Worm (Caenorhabditis elegans): ENCODE results near the gene igcm-4.
"Not testable (repeated sequence)": the region's sequence is repeated elsewhere in the genome, so short reads cannot be mapped to it uniquely, and the experiment has no call there.

Gene igcm-4

DNA sequence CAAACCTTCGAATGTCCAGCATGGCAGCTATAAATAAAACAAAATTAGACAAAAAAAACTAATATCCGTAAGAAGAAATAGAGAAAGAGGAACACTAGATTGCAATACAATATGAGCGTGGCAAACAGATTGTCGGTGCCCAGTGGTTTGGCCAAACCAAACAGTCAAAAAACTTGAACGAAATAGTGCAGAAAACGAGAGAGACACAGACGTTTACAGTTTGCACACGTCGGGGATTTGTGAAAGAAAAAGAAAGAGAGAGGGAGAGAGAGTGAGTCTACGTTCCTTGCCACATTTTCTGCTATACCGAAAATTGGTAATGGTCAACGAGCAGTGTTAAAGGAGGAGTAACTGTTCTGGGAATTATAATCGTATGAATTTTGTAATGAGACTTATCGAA lies 11.0 kb downstream of the igcm-4 start, which contains the start of gene ergi-1:
ergi-1 (minus strand) TSS at position 101 of the 400 bp plus-strand sequence.
- TF ChIP-seq ceh-88 (GFP tag; IDR thresholded peaks at IDR 0.05) (no peak), nhr-76 (tag; optimal IDR thresholded peaks at IDR 0.05) (no peak), lin-39 (tag; optimal IDR thresholded peaks at IDR 0.05) (no peak), efl-1 (optimal IDR thresholded peaks at IDR 0.05) (no peak), efl-1 (GFP tag; optimal IDR thresholded peaks at IDR 0.05 in 1 of 2) (peak in 1 of 2 experiments; percentile 26), fkh-8 (tag; optimal IDR thresholded peaks at IDR 0.05) (no peak), tlp-1 (tag; optimal IDR thresholded peaks at IDR 0.05) (no peak)

DNA sequence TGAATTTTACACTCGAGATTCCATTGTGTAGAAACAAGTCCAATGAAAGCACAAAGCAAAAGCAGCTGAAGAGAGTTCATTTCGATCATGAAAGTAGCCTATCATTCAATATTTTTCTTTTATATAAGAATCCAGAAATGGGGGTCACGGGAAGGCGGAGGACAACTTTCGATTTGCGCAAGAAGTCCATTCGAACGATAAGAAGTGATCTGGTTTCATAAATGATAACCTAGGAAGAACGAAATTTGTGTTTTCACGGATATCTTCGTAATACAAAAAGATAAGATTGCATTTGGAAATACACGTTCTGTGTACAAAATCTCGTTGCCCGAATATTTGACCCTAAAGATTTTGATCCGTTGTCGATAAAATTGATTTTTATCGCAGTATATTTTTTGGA lies 14.7 kb downstream of the igcm-4 start, which contains the start of gene Y102A11A.5:
Y102A11A.5 (minus strand) TSS at position 175 of the 400 bp plus-strand sequence.
- TF ChIP-seq isw-1 (GFP tag; IDR thresholded peaks at IDR 0.05) = no peak
- peak in 1 of 6 experiments; percentile 17 for TF ChIP-seq elt-3 (tag; optimal IDR thresholded peaks at IDR 0.05)
- TF ChIP-seq jun-1 (tag; optimal IDR thresholded peaks at IDR 0.05) = no peak
- TF ChIP-seq hlh-17 (GFP tag; optimal IDR thresholded peaks at IDR 0.05; ENCODE audit: borderline replicate concordance) = no peak
- peak; percentile 7 for TF ChIP-seq nhr-85 (tag)
- TF ChIP-seq snpc-4 (tag; optimal IDR thresholded peaks at IDR 0.05) = no peak
- no peak for TF ChIP-seq nhr-76 (tag; optimal IDR thresholded peaks at IDR 0.05)
- no peak for TF ChIP-seq sox-4 (tag; optimal IDR thresholded peaks at IDR 0.05)
- peak; percentile 96 for TF ChIP-seq blmp-1 (tag; optimal IDR thresholded peaks at IDR 0.05)

DNA sequence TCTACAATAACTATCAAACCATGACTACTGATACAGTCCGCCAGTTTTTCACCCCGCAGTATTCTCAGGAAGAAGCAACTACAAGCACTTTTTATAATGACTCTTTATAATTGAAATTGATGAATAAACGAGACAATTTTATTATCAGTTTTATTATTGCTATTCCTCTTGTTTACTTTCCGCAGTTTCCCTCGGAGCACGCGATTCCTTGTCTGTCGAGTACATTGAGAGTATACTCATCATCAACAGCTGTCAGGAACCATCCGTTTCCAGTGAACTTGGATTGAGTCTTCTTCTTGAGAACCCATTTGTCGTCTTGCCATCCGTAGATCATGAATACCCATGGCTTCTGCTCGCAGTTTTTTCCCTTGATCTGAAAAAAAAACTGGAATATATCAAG lies 15.3 kb downstream of the igcm-4 start:
- TF ChIP-seq nhr-71 (tag; optimal IDR thresholded peaks at IDR 0.05) (no peak), nhr-20 (tag; optimal IDR thresholded peaks at IDR 0.05) (no peak), Y116A8C.19 (tag; optimal IDR thresholded peaks at IDR 0.05; ENCODE audit: borderline replicate concordance) (no peak), xbp-1 (tag; optimal IDR thresholded peaks at IDR 0.05) (no peak), unc-62 (GFP tag; optimal IDR thresholded peaks at IDR 0.05) (no peak), tlp-1 (tag; optimal IDR thresholded peaks at IDR 0.05) (no peak)

DNA sequence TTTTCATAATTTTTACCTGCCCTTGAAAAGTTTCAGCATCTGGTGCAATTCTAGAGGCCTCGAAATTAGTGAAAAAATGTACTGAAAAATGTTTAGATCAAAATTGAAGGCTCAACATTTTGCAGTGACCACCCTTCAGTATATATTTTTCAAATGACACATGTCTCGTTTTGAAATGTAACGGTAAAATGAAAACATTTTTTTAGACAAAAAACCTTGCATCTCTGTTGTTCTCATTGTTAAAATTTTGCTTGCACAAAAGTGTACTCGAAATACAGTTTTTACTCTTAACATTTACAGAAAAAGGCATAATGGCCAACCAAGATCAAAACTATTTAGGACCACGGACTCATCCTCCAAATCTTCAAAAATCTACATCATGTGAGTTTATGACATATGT lies 19.8 kb downstream of the igcm-4 start, which contains the start of gene Y102A11A.2:
Y102A11A.2 (plus strand) TSS at position 301 of the 400 bp plus-strand sequence.
- not testable (repeated sequence) for TF ChIP-seq lin-35 (GFP tag; optimal IDR thresholded peaks at IDR 0.05); elt-3 (tag; optimal IDR thresholded peaks at IDR 0.05); C34B4.2 (tag; optimal IDR thresholded peaks at IDR 0.05)

DNA sequence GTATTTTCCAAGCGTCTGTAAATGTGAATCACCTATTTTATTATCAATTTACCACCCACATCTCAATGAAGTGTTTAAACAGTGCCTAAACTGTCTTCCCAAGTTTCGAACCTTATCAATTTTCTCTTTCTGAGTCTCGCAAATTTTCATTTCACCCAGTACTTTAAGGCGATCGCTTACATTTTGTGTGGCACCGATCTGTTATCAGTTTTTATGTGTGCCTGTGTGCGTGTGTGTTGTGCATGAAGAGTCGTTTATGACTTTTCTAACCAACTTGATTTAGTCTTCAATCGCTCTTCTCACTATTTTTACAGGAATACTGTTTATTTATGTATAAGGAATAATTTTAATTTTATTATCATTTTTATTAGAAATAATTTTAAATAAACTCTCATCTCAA lies 20.8 kb downstream of the igcm-4 start:
- peak; percentile 17 for TF ChIP-seq elt-2 (tag; optimal IDR thresholded peaks at IDR 0.05)

DNA sequence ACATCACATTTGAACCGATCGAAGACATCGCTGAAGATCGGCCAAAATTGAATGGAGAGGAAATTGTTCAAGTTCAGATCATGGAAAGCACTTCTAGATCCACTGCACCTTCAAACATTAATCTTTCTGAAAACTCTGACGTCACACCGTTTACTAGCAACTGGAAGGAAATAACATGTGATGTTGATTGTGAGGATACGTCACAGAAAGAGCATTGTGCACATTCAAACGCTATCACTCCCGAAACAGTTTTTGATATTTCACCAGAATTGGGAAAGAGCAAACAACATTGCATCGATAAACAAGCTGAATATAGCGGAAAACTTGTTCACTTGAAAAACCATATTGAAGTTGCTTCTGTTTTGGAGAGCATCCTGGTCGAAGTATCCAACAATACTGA lies 24.6 kb downstream of the igcm-4 start:
- peak; percentile 51 for TF ChIP-seq elt-2 (tag; optimal IDR thresholded peaks at IDR 0.05)
- TF ChIP-seq nhr-71 (tag; optimal IDR thresholded peaks at IDR 0.05) = peak; percentile 4
- peak in 1 of 2 experiments; percentile 31 for TF ChIP-seq lin-35 (GFP tag; optimal IDR thresholded peaks at IDR 0.05)
- no peak for TF ChIP-seq snu-23 (GFP tag; optimal IDR thresholded peaks at IDR 0.05)
- TF ChIP-seq Y116A8C.19 (tag; optimal IDR thresholded peaks at IDR 0.05; ENCODE audit: borderline replicate concordance) = no peak
- TF ChIP-seq fkh-10 (GFP tag; optimal IDR thresholded peaks at IDR 0.05) = no peak

DNA sequence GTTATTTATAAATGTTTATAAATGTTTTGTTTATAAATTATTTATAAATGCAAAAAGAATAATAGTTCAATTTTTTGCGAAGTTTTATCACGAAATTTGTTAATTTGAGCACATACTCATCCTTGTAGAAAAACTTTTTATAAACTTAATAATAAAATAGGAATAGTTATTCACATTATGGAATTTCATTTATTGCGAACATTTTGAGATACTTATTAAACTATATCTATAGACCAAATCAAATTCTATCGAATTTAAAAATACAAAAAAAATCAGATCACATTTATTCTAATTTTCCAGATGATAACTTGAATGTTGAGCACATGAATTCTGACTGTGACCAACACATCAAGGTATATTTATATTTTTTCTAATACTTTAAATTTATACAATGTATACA lies 27.3 kb downstream of the igcm-4 start, which contains the start of gene Y102A11A.3:
Y102A11A.3 (plus strand) TSS at position 301 of the 400 bp plus-strand sequence.
- no peak for TF ChIP-seq nhr-77 (tag; optimal IDR thresholded peaks at IDR 0.05)
- TF ChIP-seq grh-1 (GFP tag; IDR thresholded peaks at IDR 0.05) = no peak
- TF ChIP-seq lin-13 (GFP tag; optimal IDR thresholded peaks at IDR 0.05) = no peak

DNA sequence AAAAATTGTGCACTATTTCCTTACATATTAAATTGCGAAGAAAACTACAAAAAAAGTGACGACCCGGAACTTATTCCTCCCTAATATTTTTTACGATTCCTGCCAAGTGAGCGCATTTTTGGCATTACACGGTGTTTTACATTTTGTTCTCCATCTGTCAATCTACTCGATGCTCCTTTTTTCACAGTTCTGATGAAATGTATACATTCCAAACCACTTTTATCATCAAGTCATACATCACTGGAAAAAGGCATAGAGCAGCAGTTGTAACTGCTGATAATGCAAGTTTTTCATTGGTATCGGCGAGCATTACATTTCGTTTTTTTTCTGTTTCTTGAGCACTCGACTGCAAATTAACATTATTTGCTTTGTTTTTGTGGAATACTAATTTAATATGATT lies 27.9 kb downstream of the igcm-4 start:
- TF ChIP-seq lin-35 (GFP tag; optimal IDR thresholded peaks at IDR 0.05) (peak in 1 of 2 experiments; percentile 8), lin-14 (GFP tag; optimal IDR thresholded peaks at IDR 0.05) (no peak), elt-2 (tag; optimal IDR thresholded peaks at IDR 0.05) (peak; percentile 22)
